Worm (Caenorhabditis elegans): ENCODE data around the gene srh-31.

- TF ChIP-seq pqm-1 (tag; optimal IDR thresholded peaks at IDR 0.05), result no peak
- no peak for TF ChIP-seq syd-9 (tag; optimal IDR thresholded peaks at IDR 0.05)
- no peak for TF ChIP-seq ceh-24 (tag; optimal IDR thresholded peaks at IDR 0.05)
- no peak for TF ChIP-seq K09A11.1 (tag; optimal IDR thresholded peaks at IDR 0.05; ENCODE audit: insufficient read depth)
Observed at ce11 chrV:17662260-17662659, 44.9 kb upstream of the srh-31 start.

Measured in whole organism, late embryonic.